Fruit fly (Drosophila melanogaster): ENCODE data around the gene rux.

The rux gene

dm6 chrX:6067281-6068008, 29.8 kb upstream of the rux start, which contains the start of gene CG5928 (continued):
- TF ChIP-seq CoRest (tag; optimal IDR thresholded peaks at IDR 0.05) = peak; percentile 38

dm6 chrX:6066316-6066715, 28.7 kb upstream of the rux start, which contains the start of gene CG43115:
TSS of gene CG43115 (minus strand) at chrX:6066416.
- TF ChIP-seq CG17186 (GFP tag; optimal IDR thresholded peaks at IDR 0.05) (no peak), CG34422 (GFP tag; IDR thresholded peaks at IDR 0.05) (no peak), hb (GFP tag; IDR thresholded peaks at IDR 0.05; ENCODE audit: partially characterized antibody) (no peak), prd (optimal IDR thresholded peaks at IDR 0.05) (no peak), prd (GFP tag; IDR thresholded peaks at IDR 0.05) (no peak), CG10147 (GFP tag; optimal IDR thresholded peaks at IDR 0.05) (no peak), gcm2 (GFP tag; optimal IDR thresholded peaks at IDR 0.05) (no peak), btn (GFP tag; optimal IDR thresholded peaks at IDR 0.05) (no peak), CG13624 (GFP tag; optimal IDR thresholded peaks at IDR 0.05) (no peak), stwl (tag; optimal IDR thresholded peaks at IDR 0.05) (no peak), MESR4 (GFP tag; optimal IDR thresholded peaks at IDR 0.05) (no peak), CG13287 (GFP tag; IDR thresholded peaks at IDR 0.05; ENCODE audit: partially characterized antibody) (no peak), MBD-R2 (GFP tag; IDR thresholded peaks at IDR 0.05) (no peak), CG7745 (tag; optimal IDR thresholded peaks at IDR 0.05) (no peak)

- TF ChIP-seq phol (tag; optimal IDR thresholded peaks at IDR 0.05) (no peak), CG8924 (tag; optimal IDR thresholded peaks at IDR 0.05) (no peak), Fer2 (tag; optimal IDR thresholded peaks at IDR 0.05) (no peak), CG9609 (GFP tag; optimal IDR thresholded peaks at IDR 0.05) (no peak), CG2889 (GFP tag; IDR thresholded peaks at IDR 0.05) (no peak), tll (GFP tag; optimal IDR thresholded peaks at IDR 0.05) (no peak), CG17612 (GFP tag; IDR thresholded peaks at IDR 0.05) (no peak), CG1603 (tag; optimal IDR thresholded peaks at IDR 0.05) (no peak), CG4424 (GFP tag; optimal IDR thresholded peaks at IDR 0.05) (no peak), BEAF-32 (GFP tag; optimal IDR thresholded peaks at IDR 0.05) (no peak), Hey (tag; optimal IDR thresholded peaks at IDR 0.05) (no peak), sug (tag; optimal IDR thresholded peaks at IDR 0.05) (peak; percentile 26), sd (tag; optimal IDR thresholded peaks at IDR 0.05) (peak; percentile 30), Blimp-1 (GFP tag; optimal IDR thresholded peaks at IDR 0.05) (no peak), Bteb2 (GFP tag; optimal IDR thresholded peaks at IDR 0.05) (no peak), hkb (optimal IDR thresholded peaks at IDR 0.05) (no peak), hkb (GFP tag; IDR thresholded peaks at IDR 0.05) (no peak), HLH4C (GFP tag; IDR thresholded peaks at IDR 0.05; ENCODE audit: partially characterized antibody) (no peak), Pdp1 (GFP tag; optimal IDR thresholded peaks at IDR 0.05) (peak in 1 of 2 experiments; percentile 7), CG1529 (GFP tag; optimal IDR thresholded peaks at IDR 0.05) (no peak), mirr (GFP tag; optimal IDR thresholded peaks at IDR 0.05) (peak; percentile 74), CG32772 (GFP tag; IDR thresholded peaks at IDR 0.05) (no peak), B-H1 (GFP tag; IDR thresholded peaks at IDR 0.05) (no peak), exex (tag; optimal IDR thresholded peaks at IDR 0.05) (peak; percentile 81)
Measured at dm6 chrX:6064508-6064907, 26.9 kb upstream of the rux start.

Data from whole organism, embryonic.